Worm (Caenorhabditis elegans): ENCODE data around the gene Y67D8A.2.

- TF ChIP-seq hmg-4 (GFP tag; optimal IDR thresholded peaks at IDR 0.05) (no peak), ceh-36 (tag; optimal IDR thresholded peaks at IDR 0.05) (no peak), hnd-1 (tag; optimal IDR thresholded peaks at IDR 0.05) (no peak), ceh-13 (GFP tag; optimal IDR thresholded peaks at IDR 0.05) (no peak), ama-1 (optimal IDR thresholded peaks at IDR 0.05) (no peak)
Measured at ce11 chrIV:3182920-3183319, 39.3 kb upstream of the Y67D8A.2 start.

Measured in whole organism, early embryonic.